Worm (Caenorhabditis elegans) whole organism, young adult: ENCODE results near the gene nhx-9.

ENCODE experiments used
- B0019.2 ChIP-seq: fragments of 200-800 bp; sonication (Bioruptor generic); conservative IDR thresholded peaks from 2 replicates; pipeline ENCODE4 v1.3.6; 2022; ENCODE audit warnings: missing genetic modification reagents, missing genetic modification characterization, missing compliant biosample characterization
- C06A6.2 ChIP-seq: fragments of 200-800 bp; sonication (Bioruptor generic); conservative IDR thresholded peaks from 2 replicates; pipeline ENCODE4 v1.3.6; 2022; ENCODE audit warnings: missing genetic modification characterization, missing compliant biosample characterization
- C17E4.6 ChIP-seq: fragments of 200-800 bp; sonication (Bioruptor generic); IDR thresholded peaks from 2 replicates; pipeline ENCODE4 v1.3.6; 2022; ENCODE audit warnings: missing genetic modification reagents, missing genetic modification characterization, missing compliant biosample characterization
- D2030.7 ChIP-seq: fragments of 200-800 bp; sonication (Bioruptor generic); IDR thresholded peaks from 2 replicates; pipeline ENCODE4 v1.3.6; 2022; ENCODE audit warnings: missing genetic modification reagents, missing genetic modification characterization, missing compliant biosample characterization
- F33H1.4 ChIP-seq: fragments of 200-800 bp; sonication (Bioruptor generic); IDR thresholded peaks from 2 replicates; pipeline ENCODE4 v1.3.6; 2022; ENCODE audit warnings: missing genetic modification reagents, missing genetic modification characterization, missing compliant biosample characterization
- F37B4.10 ChIP-seq: fragments of 200-800 bp; sonication (Bioruptor generic); IDR thresholded peaks from 2 replicates; pipeline ENCODE4 v1.3.6; 2022; ENCODE audit warnings: missing genetic modification characterization, missing compliant biosample characterization
- F55B11.4 ChIP-seq: sonication (generic microtip); optimal IDR thresholded peaks from 2 replicates; lab custom pipeline; 2016; ENCODE audit warnings: missing compliant biosample characterization, missing genetic modification characterization, borderline replicate concordance; ENCODE audit not compliant: insufficient read depth
- F57A8.1 ChIP-seq: fragments of 200-800 bp; sonication (Bioruptor generic); optimal IDR thresholded peaks from 2 replicates; lab custom pipeline; 2018; ENCODE audit warnings: mild to moderate bottlenecking, missing genetic modification characterization, moderate library complexity, missing compliant biosample characterization
- F57C9.4 ChIP-seq: sonication (generic microtip); optimal IDR thresholded peaks from 2 replicates; lab custom pipeline; 2017; ENCODE audit warnings: mild to moderate bottlenecking, missing genetic modification characterization, missing compliant biosample characterization
- K12H6.12 ChIP-seq: fragments of 200-800 bp; sonication (Bioruptor generic); optimal IDR thresholded peaks from 2 replicates; lab custom pipeline; 2018; ENCODE audit warnings: mild to moderate bottlenecking, missing genetic modification characterization, missing compliant biosample characterization
- T26A5.8 ChIP-seq: sonication (generic microtip); optimal IDR thresholded peaks from 2 replicates; lab custom pipeline; 2016; ENCODE audit warnings: missing genetic modification characterization, missing compliant biosample characterization
- Y53G8AR.9 ChIP-seq: fragments of 200-800 bp; sonication (Bioruptor generic); conservative IDR thresholded peaks from 2 replicates; pipeline ENCODE4 v1.3.6; 2022; ENCODE audit warnings: missing genetic modification reagents, missing genetic modification characterization, missing compliant biosample characterization
- Y67H2A.10 ChIP-seq: fragments of 200-800 bp; sonication (Bioruptor generic); conservative IDR thresholded peaks from 2 replicates; pipeline ENCODE4 v1.3.6; 2022; ENCODE audit warnings: missing genetic modification reagents, missing genetic modification characterization, missing compliant biosample characterization
- Y79H2A.3 ChIP-seq: fragments of 200-800 bp; sonication (Bioruptor generic); conservative IDR thresholded peaks from 2 replicates; pipeline ENCODE4 v1.3.6; 2022; ENCODE audit warnings: missing genetic modification reagents, missing genetic modification characterization, missing compliant biosample characterization
- Y95B8A.8 ChIP-seq: fragments of 200-800 bp; sonication (Bioruptor generic); IDR thresholded peaks from 2 replicates; pipeline ENCODE4 v1.3.6; 2022; ENCODE audit warnings: missing genetic modification reagents, missing genetic modification characterization, missing compliant biosample characterization
- ZK185.1 ChIP-seq: sonication (generic microtip); optimal IDR thresholded peaks from 2 replicates; lab custom pipeline; 2016; ENCODE audit warnings: mild to moderate bottlenecking, missing genetic modification characterization, missing compliant biosample characterization; ENCODE audit not compliant: poor library complexity, severe bottlenecking
- akir-1 ChIP-seq: fragments of 200-800 bp; sonication (Bioruptor generic); optimal IDR thresholded peaks from 2 replicates; lab custom pipeline; 2018; ENCODE audit warnings: mild to moderate bottlenecking, missing genetic modification characterization, moderate library complexity, missing compliant biosample characterization
- attf-3 ChIP-seq: fragments of 200-800 bp; sonication (Bioruptor generic); conservative IDR thresholded peaks from 2 replicates; pipeline ENCODE4 v1.3.6; 2022; ENCODE audit warnings: missing genetic modification reagents, missing genetic modification characterization, missing compliant biosample characterization
- ceh-100 ChIP-seq: fragments of 200-800 bp; sonication (Bioruptor generic); IDR thresholded peaks from 2 replicates; pipeline ENCODE4 v1.3.6; 2022; ENCODE audit warnings: missing genetic modification reagents, missing genetic modification characterization, missing compliant biosample characterization
- dox-1 ChIP-seq: fragments of 200-800 bp; sonication (Bioruptor generic); IDR thresholded peaks from 2 replicates; pipeline ENCODE4 v1.3.6; 2022; ENCODE audit warnings: missing genetic modification reagents, missing genetic modification characterization, missing compliant biosample characterization
- dpl-1 ChIP-seq: fragments of 150-350 bp; optimal IDR thresholded peaks from 2 replicates; lab custom pipeline; 2014; ENCODE audit warnings: missing biosample characterization, missing genetic modification reagents, missing genetic modification characterization
- efl-1 ChIP-seq: fragments of 150-350 bp; optimal IDR thresholded peaks from 2 replicates; lab custom pipeline; 2014; ENCODE audit warnings: missing biosample characterization, missing genetic modification reagents, missing genetic modification characterization
- egl-18 ChIP-seq: fragments of 200-800 bp; sonication (Bioruptor generic); IDR thresholded peaks from 2 replicates; pipeline ENCODE4 v1.3.6; 2022; ENCODE audit warnings: missing genetic modification reagents, missing genetic modification characterization, missing compliant biosample characterization
- ekl-4 ChIP-seq: fragments of 200-800 bp; sonication (Bioruptor generic); IDR thresholded peaks from 2 replicates; pipeline ENCODE4 v1.3.6; 2022; ENCODE audit warnings: missing genetic modification reagents, missing genetic modification characterization, missing compliant biosample characterization
- gei-17 ChIP-seq: fragments of 200-800 bp; sonication (Bioruptor generic); optimal IDR thresholded peaks from 2 replicates; lab custom pipeline; 2018; ENCODE audit warnings: mild to moderate bottlenecking, missing genetic modification characterization, missing compliant biosample characterization
- hlh-26 ChIP-seq: fragments of 200-800 bp; sonication (Bioruptor generic); conservative IDR thresholded peaks from 2 replicates; pipeline ENCODE4 v1.3.6; 2022; ENCODE audit warnings: missing genetic modification reagents, missing genetic modification characterization, missing compliant biosample characterization
- hmg-20 ChIP-seq: fragments of 200-800 bp; sonication (Bioruptor generic); IDR thresholded peaks from 2 replicates; pipeline ENCODE4 v1.3.6; 2022; ENCODE audit warnings: missing genetic modification reagents, missing genetic modification characterization, missing compliant biosample characterization
- let-526 ChIP-seq: fragments of 200-800 bp; sonication (Bioruptor generic); IDR thresholded peaks from 2 replicates; pipeline ENCODE4 v1.3.6; 2022; ENCODE audit warnings: missing genetic modification reagents, missing genetic modification characterization, missing compliant biosample characterization
- lin-26 ChIP-seq: fragments of 200-800 bp; sonication (Bioruptor generic); IDR thresholded peaks from 2 replicates; pipeline ENCODE4 v1.3.6; 2022; ENCODE audit warnings: missing genetic modification reagents, missing genetic modification characterization, missing compliant biosample characterization
- lin-54 ChIP-seq: fragments of 200-800 bp; sonication (Bioruptor generic); optimal IDR thresholded peaks from 2 replicates; lab custom pipeline; 2018; ENCODE audit warnings: mild to moderate bottlenecking, missing genetic modification characterization, missing compliant biosample characterization
- lsy-27 ChIP-seq: sonication (generic microtip); optimal IDR thresholded peaks from 2 replicates; lab custom pipeline; 2017; ENCODE audit warnings: missing genetic modification characterization, mild to moderate bottlenecking, missing compliant biosample characterization, antibody characterized with exemption, missing genotype, borderline replicate concordance; ENCODE audit not compliant: insufficient read depth
- madf-3 ChIP-seq: fragments of 200-800 bp; sonication (Bioruptor generic); IDR thresholded peaks from 2 replicates; pipeline ENCODE4 v1.3.6; 2022; ENCODE audit warnings: missing genetic modification reagents, missing genetic modification characterization, missing compliant biosample characterization
- madf-6 ChIP-seq: fragments of 200-800 bp; sonication (Bioruptor generic); IDR thresholded peaks from 2 replicates; pipeline ENCODE4 v1.3.6; 2022; ENCODE audit warnings: missing genetic modification reagents, missing genetic modification characterization, missing compliant biosample characterization
- mel-28 ChIP-seq: sonication (generic microtip); optimal IDR thresholded peaks from 2 replicates; lab custom pipeline; 2016; ENCODE audit warnings: borderline replicate concordance, mild to moderate bottlenecking, missing genetic modification characterization, missing compliant biosample characterization
- mes-4 ChIP-seq: sonication (generic microtip); optimal IDR thresholded peaks from 2 replicates; lab custom pipeline; 2016; ENCODE audit warnings: missing genotype, missing genetic modification characterization, missing compliant biosample characterization
- nhr-80 ChIP-seq: sonication (generic microtip); optimal IDR thresholded peaks from 2 replicates; lab custom pipeline; 2016; ENCODE audit warnings: missing genetic modification characterization, missing compliant biosample characterization
- pha-4 ChIP-seq: fragments of 150-350 bp; sonication (generic microtip); optimal IDR thresholded peaks from 2 replicates; lab custom pipeline; 2014; ENCODE audit warnings: missing biosample characterization, missing genetic modification reagents, missing genetic modification characterization
- sdz-38 ChIP-seq: sonication (generic microtip); optimal IDR thresholded peaks from 2 replicates; lab custom pipeline; 2016; ENCODE audit warnings: missing genotype, missing genetic modification characterization, missing compliant biosample characterization
- somi-1 ChIP-seq: fragments of 200-800 bp; sonication (Bioruptor generic); optimal IDR thresholded peaks from 2 replicates; lab custom pipeline; 2018; ENCODE audit warnings: mild to moderate bottlenecking, missing genetic modification characterization, missing compliant biosample characterization
- tbx-9 ChIP-seq: sonication (generic microtip); optimal IDR thresholded peaks from 2 replicates; lab custom pipeline; 2016; ENCODE audit warnings: borderline replicate concordance, missing genetic modification characterization, inconsistent platforms, missing compliant biosample characterization
- tlf-1 ChIP-seq: fragments of 200-800 bp; sonication (Bioruptor generic); optimal IDR thresholded peaks from 2 replicates; lab custom pipeline; 2018; ENCODE audit warnings: mild to moderate bottlenecking, missing genetic modification characterization, missing compliant biosample characterization
- unc-62 ChIP-seq: fragments of 150-350 bp; optimal IDR thresholded peaks from 2 replicates; lab custom pipeline; 2014; ENCODE audit warnings: missing biosample characterization, missing genetic modification reagents, missing genetic modification characterization
- ztf-26 ChIP-seq: sonication (generic microtip); optimal IDR thresholded peaks from 2 replicates; lab custom pipeline; 2017; ENCODE audit warnings: missing genetic modification characterization, missing compliant biosample characterization
- ztf-3 ChIP-seq: fragments of 200-800 bp; sonication (Bioruptor generic); optimal IDR thresholded peaks from 2 replicates; lab custom pipeline; 2018; ENCODE audit warnings: mild to moderate bottlenecking, missing genetic modification characterization, missing compliant biosample characterization

nhx-9 gene

ce11 chrIV:11914260-11914836 lies 16.3 kb upstream of the nhx-9 start (continued):
- TF ChIP-seq Y53G8AR.9 (peak; percentile 68), somi-1 (GFP tag; lab: Kevin White, UChicago) (no peak), Y95B8A.8 (GFP tag; lab: Robert Waterston, UW) (peak; percentile 56; the same call in 1 of the 2 replicates), gei-17 (no peak), B0019.2 (no peak), C17E4.6 (GFP tag; lab: Robert Waterston, UW) (no peak), ceh-100 (GFP tag; lab: Robert Waterston, UW) (no peak)

ce11 chrIV:11914837-11915737 lies 15.6 kb upstream of the nhx-9 start, which contains the start of gene fat-6:
Gene fat-6 (minus strand): TSS chrIV:11915687.
- TF ChIP-seq Y67H2A.10 (GFP tag; lab: Robert Waterston, UW) (no peak), nhr-80 (tag; lab: Kevin White, UChicago) (peak; percentile 43), tlf-1 (GFP tag; lab: Kevin White, UChicago) (no peak), lsy-27 (tag; lab: Kevin White, UChicago) (no peak), let-526 (GFP tag; lab: Robert Waterston, UW) (no peak), hlh-26 (GFP tag; lab: Robert Waterston, UW) (no peak), somi-1 (GFP tag; lab: Kevin White, UChicago) (no peak), ztf-3 (GFP tag; lab: Kevin White, UChicago) (no peak), ekl-4 (0 out of 2 replicates have a peak, but pooled peaks have one; percentile 30), D2030.7 (GFP tag; lab: Robert Waterston, UW) (no peak), attf-3 (GFP tag; lab: Robert Waterston, UW) (no peak), hmg-20 (GFP tag; lab: Robert Waterston, UW) (no peak), unc-62 (no peak), akir-1 (GFP tag; lab: Kevin White, UChicago) (no peak), lin-54 (GFP tag; lab: Kevin White, UChicago) (no peak), sdz-38 (tag; lab: Kevin White, UChicago) (no peak), mel-28 (tag; lab: Kevin White, UChicago) (no peak), K12H6.12 (tag; lab: Kevin White, UChicago) (no peak), ztf-26 (tag; lab: Kevin White, UChicago) (no peak), madf-3 (0 out of 2 replicates have a peak, but pooled peaks have one; percentile 65), egl-18 (GFP tag; lab: Robert Waterston, UW) (no peak), efl-1 (GFP tag; lab: Kevin White, UChicago) (no peak), F57C9.4 (no peak), ZK185.1 (no peak), Y53G8AR.9 (peak; percentile 58; the same call in 1 of the 2 replicates), dox-1 (GFP tag; lab: Robert Waterston, UW) (0 out of 2 replicates have a peak, but pooled peaks have one; percentile 14), pha-4 (tag; lab: Kevin White, UChicago) (no peak), lin-26 (no peak), Y79H2A.3 (GFP tag; lab: Robert Waterston, UW) (no peak), T26A5.8 (no peak), dpl-1 (GFP tag; lab: Kevin White, UChicago) (no peak), mes-4 (no peak), madf-6 (GFP tag; lab: Robert Waterston, UW) (0 out of 2 replicates have a peak, but pooled peaks have one; percentile 11), F37B4.10 (no peak), F55B11.4 (tag; lab: Kevin White, UChicago) (no peak), F33H1.4 (GFP tag; lab: Robert Waterston, UW) (peak; percentile 8; the same call in 1 of the 2 replicates), tbx-9 (tag; lab: Kevin White, UChicago) (no peak), F57A8.1 (no peak), C06A6.2 (GFP tag; lab: Robert Waterston, UW) (no peak)
